Fruit fly (Drosophila melanogaster): ENCODE measurements around the gene Als2.
A peak's percentile ranks its signal among the peaks of the same experiment; 100 is the strongest.

DNA sequence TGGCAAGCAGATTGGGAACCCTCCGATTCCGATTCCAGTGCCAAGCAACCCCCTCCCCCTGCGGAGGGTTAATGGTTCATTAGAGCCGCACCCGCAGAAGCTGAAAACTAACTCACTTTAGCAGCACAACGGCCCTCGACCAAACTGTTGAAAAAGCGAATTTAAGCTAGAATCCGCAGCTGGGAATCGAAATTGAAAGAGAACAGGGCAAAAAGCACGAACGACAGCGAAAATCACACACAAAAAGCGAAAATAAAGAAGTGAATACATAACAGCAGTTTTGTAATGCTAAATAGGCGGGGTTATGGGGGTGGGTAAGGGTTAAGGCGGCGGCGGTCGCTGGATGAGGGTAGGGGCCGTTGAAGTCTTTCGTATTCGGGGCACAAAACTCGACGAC lies 48.2 kb upstream of the Als2 start:
- no peak for TF ChIP-seq kay (GFP tag; ENCODE audit: borderline replicate concordance)
- no peak for TF ChIP-seq CG12768 (GFP tag; optimal IDR thresholded peaks at IDR 0.05)
- TF ChIP-seq tj (GFP tag; optimal IDR thresholded peaks at IDR 0.05): peak; percentile 74
- TF ChIP-seq Mnt (GFP tag; optimal IDR thresholded peaks at IDR 0.05): no peak
- TF ChIP-seq cic (GFP tag; optimal IDR thresholded peaks at IDR 0.05): no peak
- TF ChIP-seq pad (GFP tag; optimal IDR thresholded peaks at IDR 0.05): no peak
- TF ChIP-seq toe (GFP tag; optimal IDR thresholded peaks at IDR 0.05): no peak
- TF ChIP-seq ovo (GFP tag; optimal IDR thresholded peaks at IDR 0.05): no peak
- TF ChIP-seq Hr96 (GFP tag; optimal IDR thresholded peaks at IDR 0.05): no peak

Data from whole organism, adult.